Fruit fly (Drosophila melanogaster) whole organism, wandering third instar larva: Measurements from ENCODE around the gene Vps13B.

Experiments used
- Abd-B ChIP-seq: fragments of >200 bp; optimal IDR thresholded peaks from 2 replicates; lab custom pipeline; 2017; ENCODE audit warnings: missing biosample characterization, missing genetic modification characterization
- CG32264 ChIP-seq: fragments of 200-800 bp; sonication (Bioruptor generic); optimal IDR thresholded peaks from 2 replicates; lab custom pipeline; 2016; ENCODE audit warnings: missing biosample characterization, missing genetic modification characterization
- CG9705 ChIP-seq: fragments of 200-800 bp; sonication (Bioruptor generic); optimal IDR thresholded peaks from 2 replicates; lab custom pipeline; 2018; ENCODE audit warnings: missing biosample characterization, mild to moderate bottlenecking, missing genetic modification characterization
- CrebA ChIP-seq: fragments of 200-800 bp; sonication (Bioruptor generic); optimal IDR thresholded peaks from 2 replicates; lab custom pipeline; 2016; ENCODE audit warnings: missing biosample characterization, mild to moderate bottlenecking, missing genetic modification characterization, borderline replicate concordance
- Dfd ChIP-seq: fragments of >200 bp; optimal IDR thresholded peaks from 2 replicates; lab custom pipeline; 2017; ENCODE audit warnings: missing biosample characterization, missing genetic modification characterization
- Dif ChIP-seq: fragments of 200-275, 200-300 bp; sonication (Bioruptor generic); optimal IDR thresholded peaks from 2 replicates; lab custom pipeline; 2018; ENCODE audit warnings: missing biosample characterization, missing genetic modification characterization; ENCODE audit not compliant: partially characterized antibody
- GATAd ChIP-seq: sonication (Bioruptor generic); optimal IDR thresholded peaks from 2 replicates; lab custom pipeline; 2016; ENCODE audit warnings: missing biosample characterization, missing genetic modification characterization
- HLH106 ChIP-seq: fragments of 200-800 bp; optimal IDR thresholded peaks from 3 replicates; lab custom pipeline; 2019; ENCODE audit warnings: missing biosample characterization, mild to moderate bottlenecking, missing genetic modification characterization, moderate library complexity
- Hnf4 ChIP-seq: fragments of 200-800 bp; sonication (Bioruptor generic); optimal IDR thresholded peaks from 2 replicates; lab custom pipeline; 2016; ENCODE audit warnings: missing biosample characterization, mild to moderate bottlenecking, missing genetic modification characterization
- Hr78 ChIP-seq: fragments of >200 bp; optimal IDR thresholded peaks from 2 replicates; lab custom pipeline; 2017; ENCODE audit warnings: missing biosample characterization, missing genetic modification characterization
- Jra ChIP-seq: sonication (Bioruptor generic); optimal IDR thresholded peaks from 2 replicates; lab custom pipeline; 2016; ENCODE audit warnings: missing biosample characterization, missing genetic modification characterization
- Mio ChIP-seq: sonication (Bioruptor generic); optimal IDR thresholded peaks from 2 replicates; lab custom pipeline; 2016; ENCODE audit warnings: missing biosample characterization, missing genetic modification characterization
- Myc ChIP-seq: fragments of >200 bp; optimal IDR thresholded peaks from 2 replicates; lab custom pipeline; 2017
- N ChIP-seq: fragments of >200 bp; optimal IDR thresholded peaks from 2 replicates; lab custom pipeline; 2018; ENCODE audit warnings: missing biosample characterization, missing external identifiers, missing genetic modification characterization
- Sp1 ChIP-seq: fragments of 200-800 bp; sonication (Bioruptor generic); optimal IDR thresholded peaks from 3 replicates; lab custom pipeline; 2019; ENCODE audit warnings: missing biosample characterization, mild to moderate bottlenecking, missing genetic modification characterization, moderate library complexity
- Vsx2 ChIP-seq: fragments of 200-300, 225-300 bp; sonication (Bioruptor generic); optimal IDR thresholded peaks from 2 replicates; lab custom pipeline; 2018; ENCODE audit warnings: missing biosample characterization, missing genetic modification characterization; ENCODE audit not compliant: partially characterized antibody
- br ChIP-seq: fragments of 200-800 bp; sonication (Bioruptor generic); optimal IDR thresholded peaks from 2 replicates; lab custom pipeline; 2016; ENCODE audit warnings: missing biosample characterization, missing genetic modification characterization
- brk ChIP-seq: fragments of 200-800 bp; sonication (Bioruptor generic); optimal IDR thresholded peaks from 2 replicates; lab custom pipeline; 2016; ENCODE audit warnings: missing biosample characterization, mild to moderate bottlenecking, missing genetic modification characterization
- dl ChIP-seq, 2 experiments: fragments of 175-275, 200-275 bp in 1 of 2; fragments of 200-275 bp in 1 of 2; sonication (Bioruptor generic); optimal IDR thresholded peaks; lab custom pipeline; 2018; ENCODE audit warnings: mild to moderate bottlenecking in 2 of 2, missing biosample characterization in 2 of 2, missing genetic modification characterization in 2 of 2, moderate library complexity in 2 of 2; ENCODE audit not compliant: partially characterized antibody in 2 of 2, insufficient read depth in 1 of 2
- dmrt93B ChIP-seq: fragments of 200-800 bp; sonication (Bioruptor generic); optimal IDR thresholded peaks from 2 replicates; lab custom pipeline; 2018; ENCODE audit warnings: missing biosample characterization, mild to moderate bottlenecking, missing genetic modification characterization
- dsf ChIP-seq: sonication (Bioruptor generic); optimal IDR thresholded peaks from 2 replicates; lab custom pipeline; 2016; ENCODE audit warnings: missing biosample characterization, missing genetic modification characterization, borderline replicate concordance
- fru ChIP-seq: fragments of 200-800 bp; sonication (Bioruptor generic); optimal IDR thresholded peaks from 3 replicates; lab custom pipeline; 2016; ENCODE audit warnings: missing biosample characterization, mild to moderate bottlenecking, missing genetic modification characterization
- jim ChIP-seq: fragments of 175-275, 200-325 bp; sonication (Bioruptor generic); optimal IDR thresholded peaks from 2 replicates; lab custom pipeline; 2016; ENCODE audit warnings: missing biosample characterization, mild to moderate bottlenecking, missing genetic modification characterization
- pan ChIP-seq: fragments of >200 bp; optimal IDR thresholded peaks from 2 replicates; lab custom pipeline; 2017
- rgr ChIP-seq: fragments of 200-800 bp; sonication (Bioruptor generic); optimal IDR thresholded peaks from 3 replicates; lab custom pipeline; 2016; ENCODE audit warnings: missing biosample characterization, mild to moderate bottlenecking, missing genetic modification characterization
- sv ChIP-seq: fragments of 200-800 bp; sonication (Bioruptor generic); optimal IDR thresholded peaks from 3 replicates; lab custom pipeline; 2016; ENCODE audit warnings: missing biosample characterization, missing genetic modification characterization
- tai ChIP-seq: sonication (Bioruptor generic); optimal IDR thresholded peaks from 2 replicates; lab custom pipeline; 2016; ENCODE audit warnings: missing biosample characterization, missing genetic modification characterization
- usp ChIP-seq: fragments of >200 bp; optimal IDR thresholded peaks from 2 replicates; lab custom pipeline; 2017; ENCODE audit warnings: missing biosample characterization, missing genetic modification characterization
- woc ChIP-seq: sonication (Bioruptor generic); optimal IDR thresholded peaks from 2 replicates; lab custom pipeline; 2016; ENCODE audit warnings: missing biosample characterization, mild to moderate bottlenecking, missing genetic modification characterization

Vps13B gene

DNA sequence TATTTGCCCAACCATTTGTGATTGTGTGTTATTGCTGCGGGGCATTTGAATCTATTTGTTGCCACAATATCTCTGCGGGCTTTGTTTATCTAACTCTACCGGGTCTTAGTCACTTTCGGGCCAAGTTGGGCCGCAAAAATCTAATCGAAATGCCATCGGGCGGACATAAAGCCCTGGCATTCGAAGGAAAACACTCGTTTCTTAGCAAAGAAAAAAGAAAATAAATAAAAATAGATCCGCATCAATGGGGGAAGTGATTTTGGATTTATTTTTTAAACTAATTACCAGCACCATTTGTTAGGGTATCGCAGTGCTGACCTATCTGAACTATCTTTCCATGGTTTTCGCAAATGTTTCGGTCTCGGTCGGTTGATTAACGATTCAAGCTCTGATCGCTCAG lies 37.2 kb upstream of the Vps13B start:
- TF ChIP-seq Hnf4 (no peak), Myc (no peak), HLH106 (tag; lab: Kevin White, UChicago) (no peak), dsf (GFP tag; lab: Kevin White, UChicago) (no peak), Jra (GFP tag; lab: Kevin White, UChicago) (no peak), Dfd (GFP tag; lab: Kevin White, UChicago) (no peak), CrebA (GFP tag; lab: Kevin White, UChicago) (no peak)

DNA sequence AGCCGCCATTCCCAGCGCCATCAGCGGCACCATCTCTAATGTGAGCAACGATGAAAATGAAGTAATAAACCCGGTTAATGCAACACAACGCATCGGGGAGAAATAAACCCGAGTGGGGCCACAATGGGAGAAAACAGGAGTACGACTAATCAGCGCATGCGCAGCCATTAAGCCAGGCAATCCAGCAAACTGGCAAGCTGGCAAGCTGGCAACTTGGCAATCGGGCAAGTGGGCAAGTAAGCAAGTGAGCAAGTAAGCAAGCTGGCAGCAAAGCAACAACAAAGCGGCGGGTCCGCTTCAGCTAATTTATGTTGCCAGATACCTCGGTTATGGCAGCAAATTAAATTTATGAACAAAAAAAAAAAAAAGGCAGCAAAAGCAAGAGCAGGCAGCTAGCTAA lies 36.1 kb upstream of the Vps13B start:
- no peak for TF ChIP-seq Vsx2 (GFP tag; lab: Kevin White, UChicago)
- TF ChIP-seq pan (lab: Kevin White, UChicago), result no peak
- TF ChIP-seq Hnf4, result no peak
- TF ChIP-seq usp (GFP tag; lab: Kevin White, UChicago), result no peak
- TF ChIP-seq brk (GFP tag; lab: Kevin White, UChicago), result no peak
- no peak for TF ChIP-seq jim (GFP tag; lab: Kevin White, UChicago)
- no peak for TF ChIP-seq Dif
- no peak for TF ChIP-seq Mio (GFP tag; lab: Kevin White, UChicago)
- no peak for TF ChIP-seq GATAd (GFP tag; lab: Kevin White, UChicago)
- no peak for TF ChIP-seq fru (GFP tag; lab: Kevin White, UChicago)
- TF ChIP-seq br, result no peak
- TF ChIP-seq N (GFP tag; lab: Kevin White, UChicago), result no peak

DNA sequence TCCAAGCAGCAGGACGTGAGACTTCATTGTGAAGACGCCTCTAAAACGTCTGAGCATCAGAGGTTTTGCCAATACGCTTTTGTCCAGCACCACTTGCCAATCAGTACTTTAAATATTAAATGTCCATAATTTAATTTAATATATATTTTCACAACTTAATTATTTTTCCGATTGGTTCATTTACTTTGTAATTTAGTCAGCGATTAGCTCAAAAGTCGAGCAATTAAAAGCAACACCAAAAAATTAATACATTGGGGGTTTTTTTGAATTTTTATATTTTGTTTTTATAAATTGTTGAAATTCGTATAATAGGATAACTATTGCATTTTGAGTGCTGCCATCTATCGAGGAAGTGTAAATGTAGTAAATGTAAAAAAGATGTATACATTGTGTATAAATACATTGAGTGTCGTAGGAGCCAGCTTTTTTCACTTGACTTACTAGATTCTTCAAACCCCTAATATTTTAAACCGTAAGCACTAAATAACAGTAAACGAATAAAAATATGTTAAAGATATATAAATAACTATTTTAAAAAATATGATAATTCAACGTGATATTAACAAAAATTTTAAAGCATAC lies 31.9 kb upstream of the Vps13B start, which contains the start of gene CG15517:
CG15517 (minus strand) TSS at position 51 of the 582 bp plus-strand sequence.
- TF ChIP-seq dl (GFP tag; optimal IDR thresholded peaks at IDR 0.05; lab: Kevin White, UChicago; ENCODE audit: insufficient read depth in 1 of 2, partially characterized antibody in 2 of 2) (peak in 1 of 2 experiments; percentile 7), Vsx2 (GFP tag; lab: Kevin White, UChicago) (peak; percentile 12), jim (GFP tag; lab: Kevin White, UChicago) (no peak), Myc (peak; percentile 44), Dif (peak; percentile 29)

DNA sequence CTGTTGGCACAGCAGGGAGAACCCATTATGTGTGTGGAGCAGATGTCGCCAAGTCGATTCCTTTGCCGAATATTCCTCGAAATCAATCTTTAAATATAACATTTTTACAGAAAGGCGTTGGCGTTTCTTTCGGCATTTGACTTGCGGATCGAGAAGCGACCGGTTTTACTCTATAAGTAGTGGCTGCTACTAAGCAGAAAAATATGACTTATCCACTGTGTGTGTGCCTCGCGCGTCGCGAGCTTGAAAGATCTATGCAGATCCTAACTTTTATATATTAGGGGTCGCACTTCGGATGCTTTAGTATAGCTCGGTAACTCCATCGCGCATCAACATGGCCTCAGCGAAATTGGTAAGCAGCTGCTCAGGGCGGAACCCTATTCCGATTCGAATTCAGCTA lies 30.6 kb upstream of the Vps13B start, which contains the start of gene CG15515:
CG15515 (plus strand) TSS at position 301 of the 400 bp plus-strand sequence.
- TF ChIP-seq N (GFP tag; lab: Kevin White, UChicago) (no peak), Hr78 (GFP tag; lab: Kevin White, UChicago) (no peak), Vsx2 (GFP tag; lab: Kevin White, UChicago) (no peak), br (no peak), rgr (no peak), Dfd (GFP tag; lab: Kevin White, UChicago) (no peak), Sp1 (no peak), brk (GFP tag; lab: Kevin White, UChicago) (no peak)

DNA sequence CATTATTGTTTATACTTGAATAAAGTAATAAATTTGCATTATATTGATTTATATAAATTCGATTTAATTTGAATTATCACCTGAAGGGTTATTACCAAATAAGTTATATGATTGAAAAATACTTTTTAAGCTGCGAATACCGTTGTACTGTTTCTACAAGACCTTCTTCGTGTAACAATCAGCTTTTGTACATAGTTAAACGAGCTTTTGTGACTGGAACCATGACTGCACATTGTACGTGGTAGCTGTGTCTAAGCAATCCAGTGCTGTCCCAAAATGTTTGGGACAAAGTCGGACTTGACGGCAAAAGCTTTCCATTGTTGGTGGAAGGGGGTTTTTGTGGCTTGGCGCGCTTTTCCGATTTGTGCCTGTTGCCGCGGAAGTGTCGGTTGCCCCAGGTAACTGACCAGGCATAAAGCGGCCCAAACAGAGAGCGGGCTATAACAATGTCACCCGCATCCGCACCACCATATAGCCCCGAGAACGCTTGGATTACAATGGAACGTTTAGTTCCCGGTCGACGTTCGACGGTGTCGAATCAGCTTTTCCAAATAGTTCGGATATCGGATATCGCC lies 28.1 kb upstream of the Vps13B start, which contains the start of gene CG31036:
CG31036 (plus strand) TSS at position 507 of the 575 bp plus-strand sequence.
- TF ChIP-seq Dfd (GFP tag; lab: Kevin White, UChicago) (no peak), CG9705 (no peak)

DNA sequence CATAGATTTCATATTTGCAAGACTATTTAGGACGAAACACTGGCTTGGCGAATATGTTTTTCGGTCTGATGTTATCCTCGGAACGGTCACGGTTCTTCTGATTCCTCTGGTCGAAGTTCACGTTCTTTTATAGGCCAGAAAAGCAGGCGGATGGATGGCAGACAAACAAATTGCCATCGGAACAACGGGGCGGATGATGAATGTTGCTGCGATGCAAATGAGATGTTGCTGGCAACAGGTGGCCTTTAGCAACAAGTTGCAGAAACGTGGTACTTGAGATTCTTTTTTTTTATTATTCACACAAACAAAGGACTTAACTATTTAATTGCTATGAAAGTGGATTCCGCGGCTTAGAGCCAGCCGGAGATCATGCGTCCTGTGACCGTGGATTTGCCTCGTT lies 21.5 kb upstream of the Vps13B start, which contains the start of gene Capa:
Capa (minus strand) TSS at position 101 of the 400 bp plus-strand sequence.
- TF ChIP-seq CG32264 (GFP tag; lab: Kevin White, UChicago) (no peak), GATAd (GFP tag; lab: Kevin White, UChicago) (no peak), Dfd (GFP tag; lab: Kevin White, UChicago) (no peak), tai (GFP tag; lab: Kevin White, UChicago) (no peak), dmrt93B (GFP tag; lab: Kevin White, UChicago) (no peak), woc (no peak), fru (GFP tag; lab: Kevin White, UChicago) (no peak), sv (GFP tag; lab: Kevin White, UChicago) (no peak), Abd-B (GFP tag; lab: Kevin White, UChicago) (no peak), CrebA (GFP tag; lab: Kevin White, UChicago) (no peak)
